Fruit fly (Drosophila melanogaster): Measurements from ENCODE around the gene corn.

Gene corn

dm6 chr3L:7151521-7152465 is 5.1 kb downstream of the corn start:
- no peak for TF ChIP-seq psq (optimal IDR thresholded peaks at IDR 0.05)
- no peak for TF ChIP-seq Sin3A (optimal IDR thresholded peaks at IDR 0.05)
- TF ChIP-seq insv (optimal IDR thresholded peaks at IDR 0.05): no peak
- TF ChIP-seq Myc (optimal IDR thresholded peaks at IDR 0.05): no peak
- no peak for TF ChIP-seq h (optimal IDR thresholded peaks at IDR 0.05)
- no peak for TF ChIP-seq ttk (optimal IDR thresholded peaks at IDR 0.05)

DNA sequence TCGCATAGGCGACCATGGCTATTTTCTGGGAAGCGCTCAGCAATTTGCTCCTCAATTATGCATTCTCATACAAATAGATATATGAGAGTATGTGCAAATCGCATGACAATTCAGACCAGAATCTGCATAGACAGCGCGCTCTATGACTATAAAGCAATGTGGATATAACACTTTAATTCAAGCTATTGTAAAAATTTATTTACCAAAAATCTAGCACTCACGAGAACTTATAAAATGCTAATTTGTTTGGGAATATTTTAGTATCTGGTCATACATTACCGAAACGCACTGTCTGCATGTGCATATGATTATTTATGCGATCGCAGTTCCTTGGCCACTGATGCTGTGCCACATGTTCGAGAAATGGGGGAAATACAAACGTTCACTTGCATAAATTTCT is 6.0 kb downstream of the corn start:
- TF ChIP-seq ttk (optimal IDR thresholded peaks at IDR 0.05): no peak
- TF ChIP-seq insv (optimal IDR thresholded peaks at IDR 0.05): no peak
- no peak for TF ChIP-seq Myc (optimal IDR thresholded peaks at IDR 0.05)
- no peak for TF ChIP-seq h (optimal IDR thresholded peaks at IDR 0.05)
- TF ChIP-seq psq (optimal IDR thresholded peaks at IDR 0.05): no peak
- TF ChIP-seq Sin3A (optimal IDR thresholded peaks at IDR 0.05): no peak

DNA sequence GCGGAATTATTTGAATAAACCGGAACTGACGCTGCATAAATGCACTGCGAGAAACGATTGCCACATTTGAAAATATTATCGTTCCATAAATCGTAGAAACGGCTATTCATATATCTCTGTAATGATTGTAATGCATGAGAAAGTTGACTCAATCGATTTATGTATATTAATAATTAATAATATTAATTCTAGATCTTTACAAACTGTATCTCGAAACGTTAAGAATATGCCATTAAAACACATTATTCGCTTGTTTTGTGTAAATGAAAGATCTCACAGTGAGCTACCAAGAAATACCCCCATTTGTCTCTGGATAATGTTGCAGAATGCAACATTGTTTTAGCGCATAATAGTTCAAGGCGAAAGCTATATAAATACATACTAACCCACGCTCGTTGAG is 7.0 kb downstream of the corn start:
- TF ChIP-seq Sin3A (optimal IDR thresholded peaks at IDR 0.05) (no peak), Myc (optimal IDR thresholded peaks at IDR 0.05) (no peak)

- TF ChIP-seq psq (optimal IDR thresholded peaks at IDR 0.05) (no peak), insv (optimal IDR thresholded peaks at IDR 0.05) (no peak), Myc (optimal IDR thresholded peaks at IDR 0.05) (no peak), Sin3A (optimal IDR thresholded peaks at IDR 0.05) (no peak), ttk (optimal IDR thresholded peaks at IDR 0.05) (no peak), h (optimal IDR thresholded peaks at IDR 0.05) (no peak)
These were observed 7.5 kb downstream of the corn start for dm6 chr3L:7149388-7149787.

DNA sequence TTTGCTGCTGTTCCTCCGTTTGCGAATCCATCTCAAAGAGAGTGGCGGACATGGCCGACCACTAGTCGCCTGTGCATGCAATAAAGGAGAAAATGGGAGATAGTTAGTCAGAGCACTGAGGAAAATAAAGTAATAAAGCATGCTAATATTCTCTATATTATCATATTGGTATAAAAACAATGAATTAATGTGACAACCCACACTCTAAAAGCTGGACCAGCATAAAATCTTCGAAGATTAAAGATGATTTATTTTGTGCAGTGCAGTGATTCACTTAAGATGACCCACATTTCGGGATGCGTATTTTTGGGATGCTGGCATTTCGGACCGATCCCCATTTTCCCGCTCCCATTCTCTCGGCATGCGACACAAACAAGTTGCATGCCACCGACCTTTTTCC is 9.1 kb downstream of the corn start:
- TF ChIP-seq Myc (optimal IDR thresholded peaks at IDR 0.05) (no peak), psq (optimal IDR thresholded peaks at IDR 0.05) (no peak), h (optimal IDR thresholded peaks at IDR 0.05) (no peak), Sin3A (optimal IDR thresholded peaks at IDR 0.05) (no peak), insv (optimal IDR thresholded peaks at IDR 0.05) (no peak), ttk (optimal IDR thresholded peaks at IDR 0.05) (no peak)

DNA sequence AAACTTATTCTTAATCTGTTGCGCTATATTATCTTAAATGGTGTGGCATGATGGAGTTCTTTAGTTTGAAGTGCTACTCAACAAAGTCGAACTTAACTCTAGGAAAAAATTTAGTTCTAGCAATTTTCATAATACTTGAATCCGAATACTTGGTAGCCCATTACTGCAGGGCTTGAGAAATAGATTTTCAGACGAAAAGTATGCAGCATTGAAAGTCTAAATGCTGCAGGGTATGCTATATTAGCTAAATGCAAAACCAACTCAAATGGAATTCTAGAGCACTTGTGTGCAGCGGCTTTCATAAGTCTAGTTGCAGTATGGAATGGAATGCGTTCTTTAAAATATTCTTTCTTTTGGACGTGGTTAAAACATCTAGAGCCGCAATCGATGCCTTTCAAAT is 13.6 kb downstream of the corn start:
- TF ChIP-seq Sin3A (optimal IDR thresholded peaks at IDR 0.05): no peak
- no peak for TF ChIP-seq insv (optimal IDR thresholded peaks at IDR 0.05)
- TF ChIP-seq h (optimal IDR thresholded peaks at IDR 0.05): no peak
- TF ChIP-seq Myc (optimal IDR thresholded peaks at IDR 0.05): no peak
- TF ChIP-seq psq (optimal IDR thresholded peaks at IDR 0.05): no peak
- no peak for TF ChIP-seq ttk (optimal IDR thresholded peaks at IDR 0.05)

DNA sequence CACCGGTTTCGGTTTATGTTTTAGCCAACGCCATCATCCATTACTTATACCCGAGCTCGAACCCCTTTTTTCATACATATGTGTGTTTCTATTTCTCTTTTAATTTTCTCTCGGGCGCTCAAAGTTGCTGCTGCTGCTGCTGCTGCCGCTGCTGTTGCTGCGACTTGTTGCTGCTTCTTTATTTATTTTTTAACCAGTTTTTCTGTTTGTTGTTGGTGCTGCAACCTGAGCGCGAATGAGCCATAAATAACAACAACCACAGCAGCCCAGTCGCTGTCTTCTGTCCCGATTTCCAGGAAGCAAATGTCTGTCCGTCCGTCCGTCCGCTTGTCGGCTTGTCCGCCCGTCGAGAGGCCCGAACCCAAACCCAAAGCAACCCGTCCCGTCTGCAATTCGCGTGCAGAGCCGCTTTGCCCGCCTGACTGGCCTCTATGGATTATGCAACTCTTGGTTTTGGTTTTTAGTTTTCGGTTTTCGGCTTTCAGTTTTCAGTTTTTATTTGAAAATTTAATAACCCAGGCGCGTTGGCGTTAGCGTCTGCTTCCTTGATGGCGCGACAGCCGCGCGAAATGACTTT is 19.2 kb downstream of the corn start:
- no peak for TF ChIP-seq Myc (optimal IDR thresholded peaks at IDR 0.05)
- TF ChIP-seq h (optimal IDR thresholded peaks at IDR 0.05): no peak
- TF ChIP-seq ttk (optimal IDR thresholded peaks at IDR 0.05): no peak
- no peak for TF ChIP-seq psq (optimal IDR thresholded peaks at IDR 0.05)
- TF ChIP-seq insv (optimal IDR thresholded peaks at IDR 0.05): no peak
- TF ChIP-seq Sin3A (optimal IDR thresholded peaks at IDR 0.05): no peak

DNA sequence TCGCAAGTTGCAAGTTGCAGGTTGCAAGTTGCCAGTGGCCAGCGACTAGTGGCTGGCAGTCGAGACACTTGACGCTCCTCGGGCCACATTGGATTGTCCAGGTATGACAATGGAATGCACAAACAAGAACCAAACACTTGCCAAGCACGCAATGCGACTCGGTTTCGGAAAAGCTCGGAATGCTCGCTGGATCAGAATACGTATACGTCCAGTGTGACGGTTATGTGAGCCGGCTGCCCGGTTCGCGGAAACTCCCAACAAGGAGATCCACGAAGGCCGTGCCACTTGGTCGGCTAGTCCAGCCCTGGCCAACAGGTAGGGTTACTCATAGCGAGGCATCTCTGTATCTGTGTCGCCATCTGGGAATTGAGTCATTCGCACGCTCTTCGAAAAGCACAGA is 20.2 kb downstream of the corn start:
- TF ChIP-seq insv (optimal IDR thresholded peaks at IDR 0.05) (no peak), h (optimal IDR thresholded peaks at IDR 0.05) (no peak), Sin3A (optimal IDR thresholded peaks at IDR 0.05) (no peak), ttk (optimal IDR thresholded peaks at IDR 0.05) (no peak), Myc (optimal IDR thresholded peaks at IDR 0.05) (no peak), psq (optimal IDR thresholded peaks at IDR 0.05) (no peak)

- no peak for TF ChIP-seq h (optimal IDR thresholded peaks at IDR 0.05)
- TF ChIP-seq insv (optimal IDR thresholded peaks at IDR 0.05): no peak
- no peak for TF ChIP-seq psq (optimal IDR thresholded peaks at IDR 0.05)
- TF ChIP-seq ttk (optimal IDR thresholded peaks at IDR 0.05): no peak
- no peak for TF ChIP-seq Sin3A (optimal IDR thresholded peaks at IDR 0.05)
- TF ChIP-seq Myc (optimal IDR thresholded peaks at IDR 0.05): no peak
These were observed 22.1 kb downstream of the corn start for dm6 chr3L:7134818-7135217.

dm6 chr3L:7133699-7134655 is 22.9 kb downstream of the corn start, which contains the start of gene melt:
Gene melt (plus strand): TSS chr3L:7134516.
- no peak for TF ChIP-seq Myc (optimal IDR thresholded peaks at IDR 0.05)
- TF ChIP-seq h (optimal IDR thresholded peaks at IDR 0.05): no peak
- TF ChIP-seq Sin3A (optimal IDR thresholded peaks at IDR 0.05): no peak
- TF ChIP-seq psq (optimal IDR thresholded peaks at IDR 0.05): no peak
- no peak for TF ChIP-seq insv (optimal IDR thresholded peaks at IDR 0.05)
- no peak for TF ChIP-seq ttk (optimal IDR thresholded peaks at IDR 0.05)

DNA sequence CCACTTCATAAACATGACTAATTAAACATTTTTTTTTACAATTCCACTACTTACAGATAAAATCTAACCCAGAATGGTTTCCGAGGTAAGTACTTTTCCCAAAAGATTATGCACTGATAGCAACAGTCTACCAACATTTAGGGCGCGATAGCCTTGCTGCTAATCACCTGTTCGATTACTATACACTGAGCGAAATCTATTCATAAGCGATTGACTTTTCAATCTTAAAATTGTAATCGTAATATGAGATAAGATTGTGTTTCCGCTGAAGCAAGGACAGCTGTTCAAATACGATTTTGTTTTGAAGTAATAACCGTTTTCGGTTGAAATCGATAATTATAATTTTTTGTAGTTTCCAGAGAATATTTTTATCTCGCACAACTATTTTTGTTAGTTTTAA is 24.3 kb downstream of the corn start:
- TF ChIP-seq Sin3A (optimal IDR thresholded peaks at IDR 0.05): no peak
- no peak for TF ChIP-seq h (optimal IDR thresholded peaks at IDR 0.05)
- no peak for TF ChIP-seq psq (optimal IDR thresholded peaks at IDR 0.05)
- no peak for TF ChIP-seq ttk (optimal IDR thresholded peaks at IDR 0.05)
- no peak for TF ChIP-seq Myc (optimal IDR thresholded peaks at IDR 0.05)
- TF ChIP-seq insv (optimal IDR thresholded peaks at IDR 0.05): no peak
